Worm (Caenorhabditis elegans) whole organism, L4 larva: ENCODE data around the gene fbxa-66.

ENCODE experiments used
- F37D6.2 ChIP-seq: sonication (generic microtip); optimal IDR thresholded peaks from 2 replicates; lab custom pipeline; 2016; ENCODE audit warnings: mild to moderate bottlenecking, missing genetic modification characterization, missing compliant biosample characterization
- ama-1 ChIP-seq: fragments of 150-350 bp; optimal IDR thresholded peaks from 2 replicates; lab custom pipeline; 2014; ENCODE audit warnings: inconsistent platforms, mixed read lengths
- lin-39 ChIP-seq: fragments of 150-350 bp; optimal IDR thresholded peaks from 2 replicates; lab custom pipeline; 2014; ENCODE audit warnings: missing biosample characterization, missing genetic modification reagents, missing genetic modification characterization
- nhr-77 ChIP-seq: fragments of 150-350 bp; optimal IDR thresholded peaks from 2 replicates; lab custom pipeline; 2014; ENCODE audit warnings: missing biosample characterization, missing genetic modification characterization
- unc-130 ChIP-seq: sonication (generic microtip); optimal IDR thresholded peaks from 2 replicates; lab custom pipeline; 2016; ENCODE audit warnings: missing genetic modification reagents, missing genetic modification characterization, missing compliant biosample characterization
- unc-39 ChIP-seq: sonication (generic microtip); optimal IDR thresholded peaks from 2 replicates; lab custom pipeline; 2017; ENCODE audit warnings: missing biosample characterization, missing genetic modification characterization
- zag-1 ChIP-seq: fragments of 150-350 bp; optimal IDR thresholded peaks from 2 replicates; lab custom pipeline; 2014; ENCODE audit warnings: missing biosample characterization, missing genetic modification characterization

DNA sequence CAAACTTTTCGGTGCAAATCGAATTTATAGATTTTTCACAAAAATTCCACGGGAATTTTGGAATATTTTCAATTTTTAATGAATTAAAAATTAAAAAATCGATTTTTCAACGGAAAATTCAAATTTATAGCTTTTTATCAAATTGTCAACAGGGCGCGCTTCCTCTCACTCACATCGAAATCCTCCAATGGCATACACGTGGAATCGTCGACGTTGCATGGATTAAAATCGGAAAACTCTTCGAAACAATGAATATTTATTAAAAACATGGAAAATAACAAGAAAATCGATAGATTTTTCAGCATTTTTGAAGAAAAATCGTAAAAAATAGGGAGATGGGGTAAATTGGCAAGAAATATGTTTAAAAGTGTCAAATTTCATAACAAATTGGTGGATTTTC lies 15.5 kb upstream of the fbxa-66 start, which contains the start of gene Y54F10BM.12:
- TF ChIP-seq unc-39 (no peak), zag-1 (tag; lab: Kevin White, UChicago) (no peak), F37D6.2 (no peak), unc-130 (GFP tag; lab: Kevin White, UChicago) (no peak), nhr-77 (tag; lab: Kevin White, UChicago) (no peak), ama-1 (no peak), lin-39 (tag; lab: Kevin White, UChicago) (no peak)
